Fruit fly (Drosophila melanogaster): ENCODE results near the gene CG13288.
A peak's percentile ranks its signal among the peaks of the same experiment; 100 is the strongest.

Gene CG13288

dm6 chr3L:5926015-5926988, 19.1 kb downstream of the CG13288 start (continued):
- no peak for TF ChIP-seq Kr (GFP tag; optimal IDR thresholded peaks at IDR 0.05)
- no peak for TF ChIP-seq CG9609 (GFP tag; optimal IDR thresholded peaks at IDR 0.05)
- no peak for TF ChIP-seq CG12299 (tag; optimal IDR thresholded peaks at IDR 0.05)
- no peak for TF ChIP-seq NC2β (GFP tag; optimal IDR thresholded peaks at IDR 0.05)
- peak; percentile 67 for TF ChIP-seq CoRest (tag; optimal IDR thresholded peaks at IDR 0.05)
- TF ChIP-seq Dbx (GFP tag; IDR thresholded peaks at IDR 0.05) = no peak
- peak; percentile 28 for TF ChIP-seq CG17829 (tag; optimal IDR thresholded peaks at IDR 0.05)
- TF ChIP-seq shn (GFP tag; optimal IDR thresholded peaks at IDR 0.05) = peak; percentile 35
- TF ChIP-seq pum (GFP tag; optimal IDR thresholded peaks at IDR 0.05) = no peak
- TF ChIP-seq CG1792 (GFP tag; optimal IDR thresholded peaks at IDR 0.05) = no peak
- TF ChIP-seq gsb (GFP tag; IDR thresholded peaks at IDR 0.05) = no peak
- TF ChIP-seq sim (GFP tag; IDR thresholded peaks at IDR 0.05) = no peak
- peak; percentile 15 for TF ChIP-seq fd96Cb (tag; optimal IDR thresholded peaks at IDR 0.05)
- peak; percentile 42 for TF ChIP-seq Hmr (GFP tag; optimal IDR thresholded peaks at IDR 0.05)
- TF ChIP-seq CG16813 (GFP tag; IDR thresholded peaks at IDR 0.05; ENCODE audit: partially characterized antibody) = no peak
- no peak for TF ChIP-seq CrebB (tag; optimal IDR thresholded peaks at IDR 0.05)
- TF ChIP-seq Hr78 (GFP tag; optimal IDR thresholded peaks at IDR 0.05) = peak in 1 of 2 experiments; percentile 97
- TF ChIP-seq zfh2 (GFP tag; optimal IDR thresholded peaks at IDR 0.05) = no peak
- no peak for TF ChIP-seq Sry-δ (GFP tag; optimal IDR thresholded peaks at IDR 0.05)
- no peak for TF ChIP-seq hb (GFP tag; IDR thresholded peaks at IDR 0.05; ENCODE audit: partially characterized antibody)
- peak; percentile 55 for TF ChIP-seq CG8924 (tag; optimal IDR thresholded peaks at IDR 0.05)
- TF ChIP-seq E2f2 (GFP tag; IDR thresholded peaks at IDR 0.05) = 0 out of 2 replicates have a peak, but pooled peaks have one; percentile 14
- peak; percentile 46 for TF ChIP-seq CG4707 (GFP tag; optimal IDR thresholded peaks at IDR 0.05)
- TF ChIP-seq CG16863 (GFP tag; optimal IDR thresholded peaks at IDR 0.05) = peak; percentile 49
- TF ChIP-seq CG10209 (GFP tag; optimal IDR thresholded peaks at IDR 0.05) = peak; percentile 47
- TF ChIP-seq Bdp1 (GFP tag; optimal IDR thresholded peaks at IDR 0.05) = no peak
- TF ChIP-seq CG34224 (GFP tag; IDR thresholded peaks at IDR 0.05; ENCODE audit: partially characterized antibody) = no peak
- TF ChIP-seq Myb (GFP tag; optimal IDR thresholded peaks at IDR 0.05) = peak; percentile 14
- no peak for TF ChIP-seq Poxn (GFP tag; IDR thresholded peaks at IDR 0.05)
- TF ChIP-seq CG10267 (tag; optimal IDR thresholded peaks at IDR 0.05) = no peak
- no peak for TF ChIP-seq B-H2 (GFP tag; optimal IDR thresholded peaks at IDR 0.05)
- TF ChIP-seq pita (GFP tag; optimal IDR thresholded peaks at IDR 0.05) = no peak
- TF ChIP-seq CG7745 (tag; optimal IDR thresholded peaks at IDR 0.05) = no peak
- TF ChIP-seq CkIIα-i1 (GFP tag; IDR thresholded peaks at IDR 0.05) = no peak
- TF ChIP-seq CG2202 (tag; optimal IDR thresholded peaks at IDR 0.05) = no peak
- peak; percentile 67 for TF ChIP-seq grau (tag; optimal IDR thresholded peaks at IDR 0.05)
- TF ChIP-seq pros (GFP tag; optimal IDR thresholded peaks at IDR 0.05) = no peak
- peak; percentile 72 for TF ChIP-seq CG7839 (tag; optimal IDR thresholded peaks at IDR 0.05)
- TF ChIP-seq CG10959 (GFP tag; IDR thresholded peaks at IDR 0.05) = no peak
- peak; percentile 5 for TF ChIP-seq Fer3 (tag; optimal IDR thresholded peaks at IDR 0.05)
- TF ChIP-seq da (GFP tag; optimal IDR thresholded peaks at IDR 0.05) = no peak
- TF ChIP-seq ro (GFP tag; IDR thresholded peaks at IDR 0.05) = no peak
- TF ChIP-seq CG2875 (GFP tag; optimal IDR thresholded peaks at IDR 0.05) = peak; percentile 53
- TF ChIP-seq Pdp1 (GFP tag; optimal IDR thresholded peaks at IDR 0.05) = peak; percentile 19 to 34
- 0 out of 2 replicates have a peak, but pooled peaks have one; percentile 12 for TF ChIP-seq bowl (GFP tag; IDR thresholded peaks at IDR 0.05)
- TF ChIP-seq CG2712 (tag; optimal IDR thresholded peaks at IDR 0.05) = peak; percentile 56
- no peak for TF ChIP-seq ham (GFP tag; IDR thresholded peaks at IDR 0.05)
- no peak for TF ChIP-seq HLH4C (GFP tag; IDR thresholded peaks at IDR 0.05; ENCODE audit: partially characterized antibody)
